Fruit fly (Drosophila melanogaster) Kc167 (cell line): ENCODE measurements around the gene Ndae1.

Source experiments
- Myc ChIP-seq: fragments of >200 bp; optimal IDR thresholded peaks from 2 replicates; lab custom pipeline; 2017; ENCODE audit warnings: missing external identifiers
- Sin3A ChIP-seq: fragments of >200 bp; optimal IDR thresholded peaks from 2 replicates; lab custom pipeline; 2018; ENCODE audit warnings: missing external identifiers
- h ChIP-seq: fragments of >200 bp; optimal IDR thresholded peaks from 3 replicates; lab custom pipeline; 2018; ENCODE audit warnings: missing external identifiers
- insv ChIP-seq: fragments of >200 bp; optimal IDR thresholded peaks from 3 replicates; lab custom pipeline; 2018; ENCODE audit warnings: missing external identifiers
- psq ChIP-seq: fragments of >200 bp; optimal IDR thresholded peaks from 2 replicates; lab custom pipeline; 2017; ENCODE audit warnings: missing external identifiers
- ttk ChIP-seq: sonication (Bioruptor generic); optimal IDR thresholded peaks from 2 replicates; lab custom pipeline; 2017; ENCODE audit warnings: missing external identifiers

DNA sequence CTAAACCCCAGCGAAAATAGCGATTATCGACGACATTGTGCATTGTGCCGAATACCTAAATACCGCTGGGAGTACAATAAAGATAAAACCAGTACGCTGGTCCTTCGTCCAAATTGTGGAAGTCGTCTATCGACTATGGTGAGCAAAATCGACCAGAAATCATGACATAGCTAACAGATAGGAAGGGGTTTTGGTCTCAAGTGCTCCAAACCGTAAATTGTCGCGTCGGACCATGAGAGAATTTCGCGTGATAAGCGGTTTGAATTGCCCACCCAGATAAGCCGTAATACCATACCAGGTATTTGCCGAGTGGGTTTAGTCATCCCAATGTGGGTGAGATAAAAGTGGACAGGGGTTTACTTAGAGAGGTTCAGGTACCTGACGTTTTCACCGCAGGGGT is 31.2 kb downstream of the Ndae1 start:
- TF ChIP-seq psq (lab: Kevin White, UChicago) (no peak), Myc (lab: Kevin White, UChicago) (no peak), Sin3A (lab: Kevin White, UChicago) (no peak), h (lab: Kevin White, UChicago) (no peak), insv (lab: Kevin White, UChicago) (no peak), ttk (lab: Kevin White, UChicago) (no peak)
